Fruit fly (Drosophila melanogaster): Measurements from ENCODE around the gene Gr93b.

Gr93b gene

dm6 chr3R:21856098-21856872 is 12.7 kb upstream of the Gr93b start, which contains the start of gene glec (continued):
- TF ChIP-seq sna (GFP tag; IDR thresholded peaks at IDR 0.05; ENCODE audit: partially characterized antibody) (peak; percentile 36; the same call in 1 of the 2 replicates), zen2 (GFP tag; IDR thresholded peaks at IDR 0.05; ENCODE audit: partially characterized antibody) (peak; percentile 42; the same call in 1 of the 3 replicates), CG12219 (GFP tag; optimal IDR thresholded peaks at IDR 0.05) (peak; percentile 33), CG17912 (GFP tag; optimal IDR thresholded peaks at IDR 0.05) (peak; percentile 45), Dbx (GFP tag; IDR thresholded peaks at IDR 0.05) (peak; percentile 63; the same call in 1 of the 3 replicates), sug (tag; optimal IDR thresholded peaks at IDR 0.05) (peak; percentile 36), btn (GFP tag; optimal IDR thresholded peaks at IDR 0.05) (no peak), Stat92E (GFP tag; optimal IDR thresholded peaks at IDR 0.05) (peak in 1 of 3 experiments; percentile 79), HmgD (GFP tag; optimal IDR thresholded peaks at IDR 0.05) (peak; percentile 77), CTCF (GFP tag; optimal IDR thresholded peaks at IDR 0.05) (peak; percentile 19), pzg (GFP tag; optimal IDR thresholded peaks at IDR 0.05) (peak; percentile 70), Sox100B (GFP tag; optimal IDR thresholded peaks at IDR 0.05) (peak; percentile 2), CG1647 (GFP tag; optimal IDR thresholded peaks at IDR 0.05) (peak; percentile 40), CG13894 (tag; optimal IDR thresholded peaks at IDR 0.05) (peak; percentile 70), CG9727 (GFP tag; optimal IDR thresholded peaks at IDR 0.05) (peak; percentile 1), CG8765 (GFP tag; IDR thresholded peaks at IDR 0.05) (no peak), nom (GFP tag; optimal IDR thresholded peaks at IDR 0.05) (peak; percentile 46), CG16813 (GFP tag; IDR thresholded peaks at IDR 0.05; ENCODE audit: partially characterized antibody) (peak; percentile 50; the same call in 2 of the 3 replicates), NfI (GFP tag; optimal IDR thresholded peaks at IDR 0.05) (peak; percentile 28), Atf3 (GFP tag; optimal IDR thresholded peaks at IDR 0.05) (peak; percentile 36), vnd (GFP tag; IDR thresholded peaks at IDR 0.05; ENCODE audit: partially characterized antibody) (peak; percentile 17; the same call in 1 of the 3 replicates), CG8089 (GFP tag; optimal IDR thresholded peaks at IDR 0.05) (peak; percentile 11), CG12659 (GFP tag; optimal IDR thresholded peaks at IDR 0.05) (peak; percentile 25), CG11456 (GFP tag; IDR thresholded peaks at IDR 0.05) (0 out of 3 replicates have a peak, but pooled peaks have one; percentile 37), CG6254 (GFP tag; optimal IDR thresholded peaks at IDR 0.05) (no peak), PHDP (tag; optimal IDR thresholded peaks at IDR 0.05) (peak; percentile 16), Lpt (GFP tag; optimal IDR thresholded peaks at IDR 0.05) (no peak), Ets65A (GFP tag) (peak; percentile 76), CG6765 (GFP tag; optimal IDR thresholded peaks at IDR 0.05) (no peak), mam (GFP tag; optimal IDR thresholded peaks at IDR 0.05) (no peak), chn (GFP tag; optimal IDR thresholded peaks at IDR 0.05) (peak; percentile 8), Dek (tag; optimal IDR thresholded peaks at IDR 0.05) (peak; percentile 2), vvl (GFP tag; IDR thresholded peaks at IDR 0.05) (peak; percentile 60), CG14965 (GFP tag; optimal IDR thresholded peaks at IDR 0.05; ENCODE audit: borderline replicate concordance) (no peak), ato (GFP tag; IDR thresholded peaks at IDR 0.05; ENCODE audit: partially characterized antibody) (peak; percentile 78), CG2712 (tag; optimal IDR thresholded peaks at IDR 0.05) (no peak), eve (GFP tag; optimal IDR thresholded peaks at IDR 0.05) (peak in 1 of 2 experiments; percentile 93), az2 (GFP tag; optimal IDR thresholded peaks at IDR 0.05) (peak; percentile 13), MESR4 (GFP tag; optimal IDR thresholded peaks at IDR 0.05) (peak; percentile 22), pfk (GFP tag; optimal IDR thresholded peaks at IDR 0.05) (peak; percentile 53), Bgb (GFP tag; IDR thresholded peaks at IDR 0.05; ENCODE audit: partially characterized antibody) (peak; percentile 73), BEAF-32 (GFP tag; optimal IDR thresholded peaks at IDR 0.05) (peak; percentile 7), Dp (GFP tag; optimal IDR thresholded peaks at IDR 0.05) (peak; percentile 9), HLH3B (GFP tag; IDR thresholded peaks at IDR 0.05) (no peak), CG9932 (GFP tag; IDR thresholded peaks at IDR 0.05) (peak; percentile 27; the same call in 1 of the 2 replicates), row (GFP tag; IDR thresholded peaks at IDR 0.05) (peak; percentile 82), CG8388 (GFP tag; optimal IDR thresholded peaks at IDR 0.05) (peak; percentile 16), abd-A (tag; optimal IDR thresholded peaks at IDR 0.05) (peak; percentile 72)
